Fruit fly (Drosophila melanogaster): Measurements from ENCODE around the gene CG13457.
A peak's percentile ranks its signal among the peaks of the same experiment; 100 is the strongest.

CG13457 gene

dm6 chr3L:15089083-15089704 is 42.0 kb downstream of the CG13457 start:
- TF ChIP-seq Dfd (GFP tag; optimal IDR thresholded peaks at IDR 0.05) (no peak), CG32264 (GFP tag; optimal IDR thresholded peaks at IDR 0.05) (no peak), pan (optimal IDR thresholded peaks at IDR 0.05) (no peak)

DNA sequence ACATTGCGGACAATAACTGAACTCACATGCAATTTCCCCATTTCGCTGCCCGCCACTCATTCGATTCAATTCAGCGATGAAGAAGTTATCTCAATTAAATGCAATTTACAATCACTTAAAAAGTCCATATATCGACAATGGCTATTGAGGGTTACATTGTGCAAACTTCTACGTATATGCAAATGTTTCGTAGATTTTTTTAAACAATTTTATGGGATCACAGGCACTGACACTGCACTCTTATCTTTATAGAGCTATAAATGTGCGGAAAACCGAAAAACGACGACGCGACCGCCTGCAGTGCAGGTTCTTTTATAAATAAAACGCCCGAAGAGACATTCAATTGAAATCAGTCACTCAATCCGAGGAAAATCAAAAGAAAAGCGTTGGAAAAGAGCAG is 42.9 kb downstream of the CG13457 start:
- TF ChIP-seq Dif (GFP tag; optimal IDR thresholded peaks at IDR 0.05; ENCODE audit: partially characterized antibody) (no peak), N (GFP tag; optimal IDR thresholded peaks at IDR 0.05) (no peak), sage (GFP tag; optimal IDR thresholded peaks at IDR 0.05) (no peak), Hr83 (GFP tag; optimal IDR thresholded peaks at IDR 0.05; ENCODE audit: poor library complexity, severe bottlenecking) (no peak), Vsx2 (GFP tag; optimal IDR thresholded peaks at IDR 0.05; ENCODE audit: partially characterized antibody) (no peak), Rel (GFP tag; optimal IDR thresholded peaks at IDR 0.05) (no peak), Rel (tag; optimal IDR thresholded peaks at IDR 0.05) (no peak), foxo (GFP tag; optimal IDR thresholded peaks at IDR 0.05) (no peak), Mio (GFP tag; optimal IDR thresholded peaks at IDR 0.05) (no peak), Myc (optimal IDR thresholded peaks at IDR 0.05) (no peak), Abd-B (GFP tag; optimal IDR thresholded peaks at IDR 0.05) (no peak), Sp1 (GFP tag; optimal IDR thresholded peaks at IDR 0.05) (no peak), fru (GFP tag; optimal IDR thresholded peaks at IDR 0.05) (no peak)

DNA sequence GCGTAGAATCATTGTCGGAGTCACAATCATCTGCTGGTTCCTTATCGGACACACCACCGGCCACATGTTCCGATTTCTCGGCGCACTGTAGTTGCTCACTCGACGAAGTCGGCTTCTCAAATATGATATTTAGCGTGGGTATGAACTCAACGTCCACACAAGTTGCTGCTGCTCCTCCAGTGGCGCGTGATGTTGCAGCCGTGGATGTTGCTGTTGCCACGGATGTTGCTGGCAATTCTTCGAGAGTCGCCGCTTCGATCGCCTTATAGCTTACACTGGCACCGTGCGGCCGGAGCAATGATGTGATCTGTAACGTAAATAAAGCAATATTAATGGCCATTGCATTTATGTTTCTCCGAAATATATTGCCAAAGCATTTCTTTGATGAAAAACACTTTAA is 46.9 kb downstream of the CG13457 start:
- no peak for TF ChIP-seq CrebA (GFP tag; optimal IDR thresholded peaks at IDR 0.05; ENCODE audit: borderline replicate concordance)
- no peak for TF ChIP-seq dsf (GFP tag; optimal IDR thresholded peaks at IDR 0.05; ENCODE audit: borderline replicate concordance)
- TF ChIP-seq dmrt93B (GFP tag; optimal IDR thresholded peaks at IDR 0.05), result no peak
- TF ChIP-seq Myc (optimal IDR thresholded peaks at IDR 0.05), result no peak

dm6 chr3L:15079278-15079677 is 51.9 kb downstream of the CG13457 start:
- TF ChIP-seq woc (GFP tag; optimal IDR thresholded peaks at IDR 0.05) (no peak), N (GFP tag; optimal IDR thresholded peaks at IDR 0.05) (no peak), Hr78 (GFP tag; optimal IDR thresholded peaks at IDR 0.05) (no peak), dl (GFP tag; optimal IDR thresholded peaks at IDR 0.05; ENCODE audit: insufficient read depth in 1 of 2, partially characterized antibody in 2 of 2) (peak in 1 of 2 experiments; percentile 35), lola (GFP tag; optimal IDR thresholded peaks at IDR 0.05) (no peak), Sp1 (GFP tag; optimal IDR thresholded peaks at IDR 0.05) (no peak), Vsx2 (GFP tag; optimal IDR thresholded peaks at IDR 0.05; ENCODE audit: partially characterized antibody) (peak; percentile 9), fru (GFP tag; optimal IDR thresholded peaks at IDR 0.05) (peak; percentile 60), Myc (optimal IDR thresholded peaks at IDR 0.05) (peak; percentile 5), CrebA (GFP tag; optimal IDR thresholded peaks at IDR 0.05; ENCODE audit: borderline replicate concordance) (no peak), Dfd (GFP tag; optimal IDR thresholded peaks at IDR 0.05) (no peak), Jra (GFP tag; optimal IDR thresholded peaks at IDR 0.05) (no peak), Dif (GFP tag; optimal IDR thresholded peaks at IDR 0.05; ENCODE audit: partially characterized antibody) (peak; percentile 65), CG32264 (GFP tag; optimal IDR thresholded peaks at IDR 0.05) (no peak), br (GFP tag; optimal IDR thresholded peaks at IDR 0.05) (no peak)

dm6 chr3L:15078347-15078746 is 52.8 kb downstream of the CG13457 start, which contains the start of gene Or71a:
TSS of gene Or71a (minus strand) at chr3L:15078447.
- TF ChIP-seq Hr78 (GFP tag; optimal IDR thresholded peaks at IDR 0.05), result no peak
- TF ChIP-seq OdsH (GFP tag; optimal IDR thresholded peaks at IDR 0.05), result no peak
- TF ChIP-seq sage (GFP tag; optimal IDR thresholded peaks at IDR 0.05), result no peak
- TF ChIP-seq Hr83 (GFP tag; optimal IDR thresholded peaks at IDR 0.05; ENCODE audit: poor library complexity, severe bottlenecking), result no peak
